Worm (Caenorhabditis elegans) whole organism, young adult: ENCODE measurements around the gene lgc-46.

Experiments
- B0336.3 ChIP-seq: fragments of 200-800 bp; sonication (Bioruptor generic); IDR thresholded peaks from 2 replicates; pipeline ENCODE4 v1.3.6; 2022; ENCODE audit warnings: missing genetic modification characterization, missing compliant biosample characterization
- D2030.7 ChIP-seq: fragments of 200-800 bp; sonication (Bioruptor generic); IDR thresholded peaks from 2 replicates; pipeline ENCODE4 v1.3.6; 2022; ENCODE audit warnings: missing genetic modification reagents, missing genetic modification characterization, missing compliant biosample characterization
- F33H1.4 ChIP-seq: fragments of 200-800 bp; sonication (Bioruptor generic); IDR thresholded peaks from 2 replicates; pipeline ENCODE4 v1.3.6; 2022; ENCODE audit warnings: missing genetic modification reagents, missing genetic modification characterization, missing compliant biosample characterization
- F37B4.10 ChIP-seq: fragments of 200-800 bp; sonication (Bioruptor generic); IDR thresholded peaks from 2 replicates; pipeline ENCODE4 v1.3.6; 2022; ENCODE audit warnings: missing genetic modification characterization, missing compliant biosample characterization
- F52B5.7 ChIP-seq: sonication (generic microtip); optimal IDR thresholded peaks from 2 replicates; lab custom pipeline; 2016; ENCODE audit warnings: mild to moderate bottlenecking, missing genetic modification characterization, missing compliant biosample characterization
- K12H6.12 ChIP-seq: fragments of 200-800 bp; sonication (Bioruptor generic); optimal IDR thresholded peaks from 2 replicates; lab custom pipeline; 2018; ENCODE audit warnings: mild to moderate bottlenecking, missing genetic modification characterization, missing compliant biosample characterization
- T07F8.4 ChIP-seq: sonication (generic microtip); optimal IDR thresholded peaks from 2 replicates; lab custom pipeline; 2016; ENCODE audit warnings: mild to moderate bottlenecking, missing genetic modification characterization, moderate library complexity, missing compliant biosample characterization
- Y53F4B.3 ChIP-seq: fragments of 200-800 bp; sonication (Bioruptor generic); IDR thresholded peaks from 2 replicates; pipeline ENCODE4 v1.3.6; 2022; ENCODE audit warnings: missing genetic modification reagents, missing genetic modification characterization, missing compliant biosample characterization
- Y67H2A.10 ChIP-seq: fragments of 200-800 bp; sonication (Bioruptor generic); conservative IDR thresholded peaks from 2 replicates; pipeline ENCODE4 v1.3.6; 2022; ENCODE audit warnings: missing genetic modification reagents, missing genetic modification characterization, missing compliant biosample characterization
- ama-1 ChIP-seq, 3 experiments: fragments of 150-350 bp in 1 of 3; sonication (generic microtip) in 2 of 3; optimal IDR thresholded peaks; 2 replicates each; lab custom pipeline; 2014 to 2018; ENCODE audit warnings: missing biosample characterization in 2 of 3, missing genetic modification characterization in 2 of 3, missing genetic modification reagents in 2 of 3
- aptf-2 ChIP-seq: fragments of 200-800 bp; sonication (Bioruptor generic); conservative IDR thresholded peaks from 2 replicates; pipeline ENCODE4 v1.3.6; 2022; ENCODE audit warnings: missing genetic modification reagents, missing genetic modification characterization, missing compliant biosample characterization
- aptf-3 ChIP-seq: fragments of 200-800 bp; sonication (Bioruptor generic); IDR thresholded peaks from 2 replicates; pipeline ENCODE4 v1.3.6; 2022; ENCODE audit warnings: missing genetic modification characterization, missing compliant biosample characterization
- attf-5 ChIP-seq: fragments of 200-800 bp; sonication (Bioruptor generic); optimal IDR thresholded peaks from 2 replicates; lab custom pipeline; 2018; ENCODE audit warnings: mild to moderate bottlenecking, missing genetic modification characterization, missing compliant biosample characterization
- bed-1 ChIP-seq: fragments of 200-800 bp; sonication (Bioruptor generic); IDR thresholded peaks from 2 replicates; pipeline ENCODE4 v1.3.6; 2022; ENCODE audit warnings: missing genetic modification reagents, missing genetic modification characterization, missing compliant biosample characterization
- bed-2 ChIP-seq: fragments of 200-800 bp; sonication (Bioruptor generic); IDR thresholded peaks from 2 replicates; pipeline ENCODE4 v1.3.6; 2022; ENCODE audit warnings: missing genetic modification reagents, missing genetic modification characterization, missing compliant biosample characterization
- ccch-3 ChIP-seq: fragments of 200-800 bp; sonication (Bioruptor generic); optimal IDR thresholded peaks from 2 replicates; lab custom pipeline; 2018; ENCODE audit warnings: mild to moderate bottlenecking, missing genetic modification characterization, missing compliant biosample characterization
- cebp-1 ChIP-seq, 2 experiments: fragments of 200-800 bp in 1 of 2; sonication (Bioruptor generic) in 1 of 2; sonication (generic microtip) in 1 of 2; IDR thresholded peaks in 1 of 2; optimal IDR thresholded peaks in 1 of 2; 2 replicates each; pipeline versions ENCODE4 v1.3.6 to Lab custom; 2017 to 2022; ENCODE audit warnings: missing compliant biosample characterization in 2 of 2, missing genetic modification characterization in 2 of 2, mild to moderate bottlenecking in 1 of 2, missing genetic modification reagents in 1 of 2, moderate library complexity in 1 of 2
- cebp-2 ChIP-seq: fragments of 200-800 bp; sonication (Bioruptor generic); IDR thresholded peaks from 2 replicates; pipeline ENCODE4 v1.3.6; 2022; ENCODE audit warnings: missing genetic modification characterization, missing compliant biosample characterization
- ceh-100 ChIP-seq: fragments of 200-800 bp; sonication (Bioruptor generic); IDR thresholded peaks from 2 replicates; pipeline ENCODE4 v1.3.6; 2022; ENCODE audit warnings: missing genetic modification reagents, missing genetic modification characterization, missing compliant biosample characterization
- ceh-40 ChIP-seq: fragments of 200-800 bp; sonication (Bioruptor generic); IDR thresholded peaks from 2 replicates; pipeline ENCODE4 v1.3.6; 2022; ENCODE audit warnings: missing genetic modification characterization, missing compliant biosample characterization
- ceh-91 ChIP-seq: fragments of 200-800 bp; sonication (Bioruptor generic); IDR thresholded peaks from 2 replicates; pipeline ENCODE4 v1.3.6; 2022; ENCODE audit warnings: missing genetic modification reagents, missing genetic modification characterization, missing compliant biosample characterization
- chd-7 ChIP-seq: sonication (generic microtip); optimal IDR thresholded peaks from 2 replicates; lab custom pipeline; 2016; ENCODE audit warnings: mild to moderate bottlenecking, missing genetic modification characterization, moderate library complexity, missing compliant biosample characterization
- die-1 ChIP-seq: sonication (generic microtip); optimal IDR thresholded peaks from 2 replicates; lab custom pipeline; 2016; ENCODE audit warnings: missing genotype, mild to moderate bottlenecking, missing genetic modification characterization, missing compliant biosample characterization
- egl-18 ChIP-seq: fragments of 200-800 bp; sonication (Bioruptor generic); IDR thresholded peaks from 2 replicates; pipeline ENCODE4 v1.3.6; 2022; ENCODE audit warnings: missing genetic modification reagents, missing genetic modification characterization, missing compliant biosample characterization
- egl-44 ChIP-seq: fragments of 200-800 bp; sonication (Bioruptor generic); IDR thresholded peaks from 2 replicates; pipeline ENCODE4 v1.3.6; 2022; ENCODE audit warnings: missing genetic modification reagents, missing genetic modification characterization, missing compliant biosample characterization
- egrh-3 ChIP-seq: fragments of 200-800 bp; sonication (Bioruptor generic); IDR thresholded peaks from 2 replicates; pipeline ENCODE4 v1.3.6; 2022; ENCODE audit warnings: missing genetic modification reagents, missing genetic modification characterization, missing compliant biosample characterization
- hlh-12 ChIP-seq: sonication (generic microtip); optimal IDR thresholded peaks from 2 replicates; lab custom pipeline; 2016; ENCODE audit warnings: missing genetic modification characterization, missing compliant biosample characterization
- hmg-1.2 ChIP-seq: fragments of 200-800 bp; sonication (Bioruptor generic); IDR thresholded peaks from 2 replicates; pipeline ENCODE4 v1.3.6; 2022; ENCODE audit warnings: missing genetic modification reagents, missing genetic modification characterization, missing compliant biosample characterization
- lag-1 ChIP-seq: fragments of 200-800 bp; sonication (Bioruptor generic); IDR thresholded peaks from 2 replicates; pipeline ENCODE4 v1.3.6; 2022; ENCODE audit warnings: missing genetic modification reagents, missing genetic modification characterization, missing compliant biosample characterization
- let-526 ChIP-seq: fragments of 200-800 bp; sonication (Bioruptor generic); IDR thresholded peaks from 2 replicates; pipeline ENCODE4 v1.3.6; 2022; ENCODE audit warnings: missing genetic modification reagents, missing genetic modification characterization, missing compliant biosample characterization
- lin-54 ChIP-seq: fragments of 200-800 bp; sonication (Bioruptor generic); optimal IDR thresholded peaks from 2 replicates; lab custom pipeline; 2018; ENCODE audit warnings: mild to moderate bottlenecking, missing genetic modification characterization, missing compliant biosample characterization
- lsl-1 ChIP-seq: fragments of 200-800 bp; sonication (Bioruptor generic); optimal IDR thresholded peaks from 2 replicates; lab custom pipeline; 2018; ENCODE audit warnings: mild to moderate bottlenecking, missing genetic modification characterization, moderate library complexity, missing compliant biosample characterization
- mel-28 ChIP-seq: sonication (generic microtip); optimal IDR thresholded peaks from 2 replicates; lab custom pipeline; 2016; ENCODE audit warnings: borderline replicate concordance, mild to moderate bottlenecking, missing genetic modification characterization, missing compliant biosample characterization
- nfya-2 ChIP-seq: fragments of 200-800 bp; sonication (Bioruptor generic); IDR thresholded peaks from 2 replicates; pipeline ENCODE4 v1.3.6; 2022; ENCODE audit warnings: missing genetic modification reagents, missing genetic modification characterization, missing compliant biosample characterization
- nhr-27 ChIP-seq: fragments of 200-800 bp; sonication (Bioruptor generic); optimal IDR thresholded peaks from 2 replicates; lab custom pipeline; 2018; ENCODE audit warnings: mild to moderate bottlenecking, missing genetic modification characterization, moderate library complexity, missing compliant biosample characterization
- pbrm-1 ChIP-seq: fragments of 200-800 bp; sonication (Bioruptor generic); IDR thresholded peaks from 2 replicates; pipeline ENCODE4 v1.3.6; 2022; ENCODE audit warnings: missing genetic modification reagents, missing genetic modification characterization, missing compliant biosample characterization
- pha-4 ChIP-seq: fragments of 150-350 bp; sonication (generic microtip); optimal IDR thresholded peaks from 2 replicates; lab custom pipeline; 2014; ENCODE audit warnings: missing biosample characterization, missing genetic modification reagents, missing genetic modification characterization
- repo-1 ChIP-seq: sonication (generic microtip); optimal IDR thresholded peaks from 2 replicates; lab custom pipeline; 2017; ENCODE audit warnings: mild to moderate bottlenecking, missing genetic modification characterization, missing compliant biosample characterization
- snpc-1.1 ChIP-seq: sonication (generic microtip); optimal IDR thresholded peaks from 2 replicates; lab custom pipeline; 2017; ENCODE audit warnings: missing genetic modification characterization, mild to moderate bottlenecking, missing compliant biosample characterization, antibody characterized with exemption, moderate library complexity, missing genotype, missing genetic modification reagents; ENCODE audit not compliant: insufficient read depth
- sptf-2 ChIP-seq: fragments of 200-800 bp; sonication (Bioruptor generic); optimal IDR thresholded peaks from 2 replicates; lab custom pipeline; 2018; ENCODE audit warnings: mild to moderate bottlenecking, missing genetic modification characterization, missing compliant biosample characterization
- tbx-9 ChIP-seq: sonication (generic microtip); optimal IDR thresholded peaks from 2 replicates; lab custom pipeline; 2016; ENCODE audit warnings: borderline replicate concordance, missing genetic modification characterization, inconsistent platforms, missing compliant biosample characterization
- unc-62 ChIP-seq: fragments of 150-350 bp; optimal IDR thresholded peaks from 2 replicates; lab custom pipeline; 2014; ENCODE audit warnings: missing biosample characterization, missing genetic modification reagents, missing genetic modification characterization
- ztf-25 ChIP-seq: fragments of 200-800 bp; sonication (Bioruptor generic); IDR thresholded peaks from 2 replicates; pipeline ENCODE4 v1.3.6; 2022; ENCODE audit warnings: missing genetic modification reagents, missing genetic modification characterization, missing compliant biosample characterization
- ztf-26 ChIP-seq: sonication (generic microtip); optimal IDR thresholded peaks from 2 replicates; lab custom pipeline; 2017; ENCODE audit warnings: missing genetic modification characterization, missing compliant biosample characterization
- ztf-3 ChIP-seq: fragments of 200-800 bp; sonication (Bioruptor generic); optimal IDR thresholded peaks from 2 replicates; lab custom pipeline; 2018; ENCODE audit warnings: mild to moderate bottlenecking, missing genetic modification characterization, missing compliant biosample characterization
- ztf-6 ChIP-seq: fragments of 200-800 bp; sonication (Bioruptor generic); IDR thresholded peaks from 2 replicates; pipeline ENCODE4 v1.3.6; 2022; ENCODE audit warnings: missing genetic modification reagents, missing genetic modification characterization, missing compliant biosample characterization

Gene lgc-46

DNA sequence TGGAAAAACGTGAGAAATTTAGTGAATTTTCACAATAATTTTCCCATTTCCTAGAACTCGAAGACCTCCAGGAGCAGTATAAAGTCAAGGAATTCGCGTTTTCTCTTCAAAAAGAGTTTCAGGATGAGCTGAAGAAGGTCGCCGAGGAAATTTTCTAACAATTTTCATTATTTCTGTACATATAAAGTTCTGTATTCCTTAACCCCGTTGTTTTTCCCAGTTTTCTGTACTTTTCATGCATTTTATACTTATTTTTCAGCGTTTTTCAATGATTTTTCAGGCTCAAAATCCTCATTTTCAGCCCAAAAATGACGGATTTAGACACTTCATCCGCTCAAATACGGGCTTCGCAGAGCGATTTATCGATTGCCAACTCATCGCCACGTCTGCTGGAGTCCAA, 54.7 kb downstream of the lgc-46 start, which contains the start of gene par-2:
Gene par-2, plus strand, starts transcription at position 301 of the 400 bp plus-strand sequence.
- TF ChIP-seq sptf-2 (GFP tag; lab: Kevin White, UChicago) (no peak), ztf-25 (GFP tag; lab: Robert Waterston, UW) (no peak), nhr-27 (tag; lab: Kevin White, UChicago) (no peak), pbrm-1 (no peak), Y53F4B.3 (GFP tag; lab: Robert Waterston, UW) (no peak), Y67H2A.10 (GFP tag; lab: Robert Waterston, UW) (no peak), mel-28 (tag; lab: Kevin White, UChicago) (no peak), ztf-3 (GFP tag; lab: Kevin White, UChicago) (no peak), unc-62 (no peak), aptf-3 (GFP tag; lab: Robert Waterston, UW) (no peak), pha-4 (tag; lab: Kevin White, UChicago) (no peak), ceh-100 (GFP tag; lab: Robert Waterston, UW) (no peak), F37B4.10 (no peak), ceh-40 (GFP tag; lab: Robert Waterston, UW) (no peak), let-526 (GFP tag; lab: Robert Waterston, UW) (no peak), repo-1 (tag; lab: Kevin White, UChicago) (no peak), lin-54 (GFP tag; lab: Kevin White, UChicago) (no peak)
- TF ChIP-seq, all 124 proteins: peak for 0

DNA sequence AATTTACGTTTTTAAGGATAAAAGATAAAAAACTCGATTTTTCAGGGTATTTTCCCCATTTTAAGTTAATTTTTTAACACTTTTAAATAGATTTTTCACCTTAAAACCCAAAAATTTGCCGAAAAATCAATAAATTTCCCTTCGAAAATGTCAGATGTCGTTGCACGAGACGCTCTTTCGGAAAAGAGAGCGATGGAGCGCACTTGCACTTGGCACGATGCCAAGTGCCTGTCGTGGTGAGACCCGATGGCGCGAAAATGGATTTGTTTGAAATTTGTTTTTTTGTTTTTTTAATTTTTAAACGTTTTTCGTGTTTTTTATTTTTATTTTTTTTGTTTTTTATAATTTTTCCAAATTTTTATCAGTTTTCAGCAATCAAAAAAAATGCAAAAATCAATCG, 55.3 kb downstream of the lgc-46 start, which contains the start of the genes rab-18 and kbp-4:
Gene rab-18, minus strand, starts transcription at position 240 of the 400 bp plus-strand sequence.
Gene kbp-4, plus strand, starts transcription at position 366 of the 400 bp plus-strand sequence.
- TF ChIP-seq ceh-91 (GFP tag; lab: Robert Waterston, UW), result peak; percentile 91
- no peak for TF ChIP-seq aptf-3 (GFP tag; lab: Robert Waterston, UW)
- TF ChIP-seq egl-44, result peak; percentile 69; the same call in 1 of the 2 replicates
- no peak for TF ChIP-seq egl-18 (GFP tag; lab: Robert Waterston, UW)
- no peak for TF ChIP-seq bed-2 (GFP tag; lab: Robert Waterston, UW)
- peak; percentile 51 for TF ChIP-seq K12H6.12 (tag; lab: Kevin White, UChicago)
- peak; percentile 78 for TF ChIP-seq lsl-1
- TF ChIP-seq F37B4.10, result no peak
- TF ChIP-seq attf-5, result peak; percentile 97
- TF ChIP-seq sptf-2 (GFP tag; lab: Kevin White, UChicago), result no peak
- peak; percentile 99 for TF ChIP-seq F33H1.4 (GFP tag; lab: Robert Waterston, UW)
- TF ChIP-seq egrh-3 (GFP tag; lab: Robert Waterston, UW), result peak; percentile 62
- no peak for TF ChIP-seq unc-62
- TF ChIP-seq chd-7 (tag; lab: Kevin White, UChicago), result no peak
- TF ChIP-seq ztf-6 (GFP tag; lab: Robert Waterston, UW), result 0 out of 2 replicates have a peak, but pooled peaks have one; percentile 48
- no peak for TF ChIP-seq nfya-2 (GFP tag; lab: Robert Waterston, UW)
- peak; percentile 93 for TF ChIP-seq D2030.7
- TF ChIP-seq cebp-1 (GFP tag; IDR thresholded peaks at IDR 0.05; lab: Robert Waterston, UW), result 0 out of 2 replicates have a peak, but pooled peaks have one; percentile 33
- TF ChIP-seq cebp-1 (tag; optimal IDR thresholded peaks at IDR 0.05; lab: Kevin White, UChicago), result peak; percentile 87
- peak; percentile 81 for TF ChIP-seq B0336.3 (GFP tag; lab: Robert Waterston, UW)
- no peak for TF ChIP-seq ama-1 (optimal IDR thresholded peaks at IDR 0.05; lab: Kevin White, UChicago)
- TF ChIP-seq ama-1 (GFP tag; optimal IDR thresholded peaks at IDR 0.05; lab: Kevin White, UChicago), result no peak
- TF ChIP-seq bed-1 (GFP tag; lab: Robert Waterston, UW), result no peak
- TF ChIP-seq T07F8.4 (tag; lab: Kevin White, UChicago), result no peak
- peak; percentile 71 for TF ChIP-seq hmg-1.2 (GFP tag; lab: Robert Waterston, UW)
- peak; percentile 65 for TF ChIP-seq ztf-26 (tag; lab: Kevin White, UChicago)
- TF ChIP-seq mel-28 (tag; lab: Kevin White, UChicago), result no peak
- TF ChIP-seq tbx-9 (tag; lab: Kevin White, UChicago), result no peak
- no peak for TF ChIP-seq die-1 (tag; lab: Kevin White, UChicago)
- no peak for TF ChIP-seq lag-1 (GFP tag; lab: Robert Waterston, UW)
- TF ChIP-seq lin-54 (GFP tag; lab: Kevin White, UChicago), result peak; percentile 98
- TF ChIP-seq cebp-2 (GFP tag; lab: Robert Waterston, UW), result no peak
- no peak for TF ChIP-seq F52B5.7
- no peak for TF ChIP-seq aptf-2 (GFP tag; lab: Robert Waterston, UW)
- TF ChIP-seq ccch-3 (GFP tag; lab: Kevin White, UChicago), result no peak
- TF ChIP-seq snpc-1.1, result peak; percentile 67
- no peak for TF ChIP-seq hlh-12 (tag; lab: Kevin White, UChicago)
